Fruit fly (Drosophila melanogaster): ENCODE measurements around the gene ifc.

ifc gene

dm6 chr2L:5972005-5972404 is 14.1 kb upstream of the ifc start (continued):
- TF ChIP-seq unpg (GFP tag; optimal IDR thresholded peaks at IDR 0.05) (peak; percentile 50), CG15514 (GFP tag; optimal IDR thresholded peaks at IDR 0.05) (peak; percentile 2), CG17359 (tag; optimal IDR thresholded peaks at IDR 0.05) (peak; percentile 24), CG11456 (GFP tag; IDR thresholded peaks at IDR 0.05) (peak; percentile 66; the same call in 2 of the 3 replicates), Hr51 (GFP tag; optimal IDR thresholded peaks at IDR 0.05) (peak; percentile 7 to 54), onecut (GFP tag; IDR thresholded peaks at IDR 0.05) (no peak; the same call in 1 of the 2 replicates), gt (GFP tag; IDR thresholded peaks at IDR 0.05) (no peak), ewg (GFP tag; optimal IDR thresholded peaks at IDR 0.05) (peak; percentile 14), Side (GFP tag; optimal IDR thresholded peaks at IDR 0.05) (no peak), Nf-YB (GFP tag; optimal IDR thresholded peaks at IDR 0.05) (no peak), caup (GFP tag; optimal IDR thresholded peaks at IDR 0.05; ENCODE audit: severe bottlenecking) (peak; percentile 21), CG13624 (GFP tag; optimal IDR thresholded peaks at IDR 0.05) (peak; percentile 8), odd (GFP tag; optimal IDR thresholded peaks at IDR 0.05) (no peak), E2f1 (GFP tag; IDR thresholded peaks at IDR 0.05) (peak; percentile 38; the same call in 1 of the 2 replicates), CG11093 (GFP tag; IDR thresholded peaks at IDR 0.05) (0 out of 3 replicates have a peak, but pooled peaks have one; percentile 31), croc (GFP tag; conservative IDR thresholded peaks at IDR 0.05) (no peak), CG14710 (tag; optimal IDR thresholded peaks at IDR 0.05) (no peak), grn (GFP tag; optimal IDR thresholded peaks at IDR 0.05) (no peak), CG10654 (GFP tag; optimal IDR thresholded peaks at IDR 0.05) (no peak), Six4 (GFP tag; optimal IDR thresholded peaks at IDR 0.05) (no peak), CG13424 (tag; optimal IDR thresholded peaks at IDR 0.05) (peak; percentile 35), nmo (GFP tag; optimal IDR thresholded peaks at IDR 0.05) (peak; percentile 35), dpn (GFP tag; optimal IDR thresholded peaks at IDR 0.05) (peak; percentile 3 to 9), CG4730 (GFP tag; IDR thresholded peaks at IDR 0.05) (0 out of 2 replicates have a peak, but pooled peaks have one; percentile 10), CG3281 (GFP tag; optimal IDR thresholded peaks at IDR 0.05) (peak; percentile 4), CG16863 (GFP tag; optimal IDR thresholded peaks at IDR 0.05) (peak; percentile 16), Poxn (GFP tag; IDR thresholded peaks at IDR 0.05) (no peak), CG17568 (GFP tag; optimal IDR thresholded peaks at IDR 0.05) (no peak), nerfin-2 (GFP tag; IDR thresholded peaks at IDR 0.05; ENCODE audit: partially characterized antibody) (no peak), CG5180 (GFP tag; optimal IDR thresholded peaks at IDR 0.05) (no peak), CG10543 (GFP tag; optimal IDR thresholded peaks at IDR 0.05) (no peak), sug (tag; optimal IDR thresholded peaks at IDR 0.05) (peak; percentile 17), so (GFP tag; IDR thresholded peaks at IDR 0.05) (peak; percentile 73; the same call in 2 of the 3 replicates), CG10209 (GFP tag; optimal IDR thresholded peaks at IDR 0.05) (peak; percentile 51), CG15269 (tag; optimal IDR thresholded peaks at IDR 0.05) (peak; percentile 48), CG9609 (GFP tag; optimal IDR thresholded peaks at IDR 0.05) (peak; percentile 20), vnd (GFP tag; IDR thresholded peaks at IDR 0.05; ENCODE audit: partially characterized antibody) (no peak), Trl (optimal IDR thresholded peaks at IDR 0.05) (no peak), Trl (GFP tag; optimal IDR thresholded peaks at IDR 0.05) (no peak), ftz-f1 (GFP tag; optimal IDR thresholded peaks at IDR 0.05) (no peak), zen (tag; optimal IDR thresholded peaks at IDR 0.05) (no peak), mld (GFP tag; IDR thresholded peaks at IDR 0.05; ENCODE audit: partially characterized antibody) (no peak), inv (GFP tag; IDR thresholded peaks at IDR 0.05; ENCODE audit: partially characterized antibody) (no peak), Hmx (GFP tag; optimal IDR thresholded peaks at IDR 0.05) (no peak), YL-1 (GFP tag; optimal IDR thresholded peaks at IDR 0.05) (no peak), Pdp1 (GFP tag; optimal IDR thresholded peaks at IDR 0.05) (peak in 1 of 2 experiments; percentile 8), Sin3A (optimal IDR thresholded peaks at IDR 0.05) (no peak), Aef1 (GFP tag; IDR thresholded peaks at IDR 0.05) (0 out of 3 replicates have a peak, but pooled peaks have one; percentile 17), pnt (GFP tag; optimal IDR thresholded peaks at IDR 0.05) (no peak), B-H1 (GFP tag; IDR thresholded peaks at IDR 0.05) (no peak)

All from whole organism, embryonic.